Worm (Caenorhabditis elegans) whole organism, L3 larva: ENCODE measurements around the gene unc-86.

Experiments used
- R02D3.7 ChIP-seq: fragments of 150-350 bp; optimal IDR thresholded peaks from 2 replicates; lab custom pipeline; 2014; ENCODE audit warnings: missing biosample characterization, missing genetic modification characterization
- ZK546.5 ChIP-seq: sonication (generic microtip); optimal IDR thresholded peaks from 2 replicates; lab custom pipeline; 2017; ENCODE audit warnings: missing biosample characterization, missing genetic modification characterization
- aly-2 ChIP-seq: fragments of 150-350 bp; optimal IDR thresholded peaks from 2 replicates; lab custom pipeline; 2014; ENCODE audit warnings: missing biosample characterization, missing genetic modification characterization
- ama-1 ChIP-seq: fragments of 150-350 bp; optimal IDR thresholded peaks from 2 replicates; lab custom pipeline; 2018
- ceh-82 ChIP-seq: fragments of 150-350 bp; optimal IDR thresholded peaks from 2 replicates; lab custom pipeline; 2014; ENCODE audit warnings: missing biosample characterization, missing genetic modification characterization
- ceh-9 ChIP-seq: sonication (generic microtip); optimal IDR thresholded peaks from 2 replicates; lab custom pipeline; 2018; ENCODE audit warnings: missing biosample characterization, missing genetic modification characterization
- daf-12 ChIP-seq: fragments of 150-350 bp; optimal IDR thresholded peaks from 2 replicates; lab custom pipeline; 2014; ENCODE audit warnings: missing biosample characterization, missing genetic modification reagents, missing genetic modification characterization
- egl-27 ChIP-seq: sonication (generic microtip); optimal IDR thresholded peaks from 4 replicates; lab custom pipeline; 2017; ENCODE audit warnings: missing biosample characterization, missing genetic modification reagents, missing genetic modification characterization
- egl-5 ChIP-seq: fragments of 150-350 bp; optimal IDR thresholded peaks from 2 replicates; lab custom pipeline; 2017; ENCODE audit warnings: missing biosample characterization, missing genetic modification reagents, missing genetic modification characterization, inconsistent platforms
- elt-1 ChIP-seq: fragments of 150-350 bp; optimal IDR thresholded peaks from 2 replicates; lab custom pipeline; 2014; ENCODE audit warnings: missing biosample characterization, missing genetic modification characterization
- elt-3 ChIP-seq, 3 experiments: fragments of 150-350 bp in 1 of 3; sonication (generic microtip) in 2 of 3; optimal IDR thresholded peaks; 2 replicates in 2 of 3; 4 replicates in 1 of 3; lab custom pipeline; 2014 to 2017; ENCODE audit warnings: missing biosample characterization in 3 of 3, missing genetic modification characterization in 3 of 3
- eor-1 ChIP-seq, 2 experiments: fragments of 150-350 bp; optimal IDR thresholded peaks; 2 replicates each; lab custom pipeline; 2014 to 2018; ENCODE audit warnings: missing biosample characterization in 2 of 2, missing genetic modification characterization in 2 of 2
- fkh-2 ChIP-seq: fragments of 150-350 bp; optimal IDR thresholded peaks from 2 replicates; lab custom pipeline; 2014; ENCODE audit warnings: missing biosample characterization, missing genetic modification reagents, missing genetic modification characterization
- hmg-11 ChIP-seq: sonication (generic microtip); optimal IDR thresholded peaks from 2 replicates; lab custom pipeline; 2016; ENCODE audit warnings: missing genetic modification characterization, missing compliant biosample characterization
- jun-1 ChIP-seq: fragments of 150-350 bp; optimal IDR thresholded peaks from 2 replicates; lab custom pipeline; 2014; ENCODE audit warnings: missing biosample characterization, missing genetic modification reagents, missing genetic modification characterization
- lin-15B ChIP-seq: fragments of 150-350 bp; optimal IDR thresholded peaks from 2 replicates; lab custom pipeline; 2014; ENCODE audit warnings: missing biosample characterization, missing genetic modification characterization
- lin-39 ChIP-seq: fragments of 150-350 bp; optimal IDR thresholded peaks from 2 replicates; lab custom pipeline; 2018; ENCODE audit warnings: missing biosample characterization, missing genetic modification reagents, missing genetic modification characterization
- lsy-12 ChIP-seq: sonication (generic microtip); optimal IDR thresholded peaks from 2 replicates; lab custom pipeline; 2016; ENCODE audit warnings: mild to moderate bottlenecking, missing genetic modification characterization, missing compliant biosample characterization
- mdl-1 ChIP-seq: fragments of 150-350 bp; optimal IDR thresholded peaks from 2 replicates; lab custom pipeline; 2014; ENCODE audit warnings: missing biosample characterization, missing genetic modification characterization
- nfya-1 ChIP-seq: sonication (generic microtip); optimal IDR thresholded peaks from 2 replicates; lab custom pipeline; 2017; ENCODE audit warnings: missing genetic modification characterization, mild to moderate bottlenecking, missing compliant biosample characterization, antibody characterized with exemption, moderate library complexity; ENCODE audit not compliant: insufficient read depth
- nhr-11 ChIP-seq: fragments of 150-350 bp; optimal IDR thresholded peaks from 2 replicates; lab custom pipeline; 2014; ENCODE audit warnings: missing biosample characterization, missing genetic modification characterization
- nhr-12 ChIP-seq: fragments of 150-350 bp; optimal IDR thresholded peaks from 2 replicates; lab custom pipeline; 2014; ENCODE audit warnings: missing biosample characterization, missing genetic modification characterization
- nhr-237 ChIP-seq: fragments of 150-350 bp; optimal IDR thresholded peaks from 2 replicates; lab custom pipeline; 2014; ENCODE audit warnings: missing biosample characterization, missing genetic modification characterization
- nhr-25 ChIP-seq: sonication (generic microtip); optimal IDR thresholded peaks from 2 replicates; lab custom pipeline; 2017; ENCODE audit warnings: missing biosample characterization, missing genetic modification characterization
- nhr-28 ChIP-seq: fragments of 150-350 bp; optimal IDR thresholded peaks from 2 replicates; lab custom pipeline; 2014; ENCODE audit warnings: missing biosample characterization, missing genetic modification characterization
- nhr-43 ChIP-seq: sonication (generic microtip); optimal IDR thresholded peaks from 2 replicates; lab custom pipeline; 2016; ENCODE audit warnings: mild to moderate bottlenecking, missing genetic modification characterization, missing compliant biosample characterization; ENCODE audit not compliant: poor library complexity, severe bottlenecking
- nhr-76 ChIP-seq: fragments of 150-350 bp; sonication (generic microtip); optimal IDR thresholded peaks from 5 replicates; lab custom pipeline; 2014; ENCODE audit warnings: missing biosample characterization, missing genetic modification characterization
- pha-4 ChIP-seq: fragments of 150-350 bp; optimal IDR thresholded peaks from 2 replicates; lab custom pipeline; 2014; ENCODE audit warnings: missing biosample characterization, missing genetic modification reagents, missing genetic modification characterization
- sea-2 ChIP-seq: fragments of 150-350 bp; sonication (generic microtip); optimal IDR thresholded peaks from 4 replicates; lab custom pipeline; 2014; ENCODE audit warnings: missing biosample characterization, missing genetic modification reagents, missing genetic modification characterization
- skn-1 ChIP-seq: fragments of 150-350 bp; optimal IDR thresholded peaks from 2 replicates; lab custom pipeline; 2014; ENCODE audit warnings: missing biosample characterization, missing genetic modification characterization
- snpc-4 ChIP-seq: fragments of 150-350 bp; optimal IDR thresholded peaks from 2 replicates; lab custom pipeline; 2014; ENCODE audit warnings: missing biosample characterization, missing genetic modification characterization
- unc-62 ChIP-seq: fragments of 150-350 bp; sonication (generic microtip); optimal IDR thresholded peaks from 4 replicates; lab custom pipeline; 2014; ENCODE audit warnings: missing biosample characterization, missing genetic modification reagents, missing genetic modification characterization
- zag-1 ChIP-seq: fragments of 150-350 bp; optimal IDR thresholded peaks from 2 replicates; lab custom pipeline; 2014; ENCODE audit warnings: missing biosample characterization, missing genetic modification characterization
- ztf-11 ChIP-seq: fragments of 150-350 bp; optimal IDR thresholded peaks from 2 replicates; lab custom pipeline; 2014; ENCODE audit warnings: missing biosample characterization, missing genetic modification characterization
- ztf-4 ChIP-seq: fragments of 150-350 bp; optimal IDR thresholded peaks from 2 replicates; lab custom pipeline; 2014; ENCODE audit warnings: missing biosample characterization, missing genetic modification characterization

unc-86 gene

ce11 chrIII:8250007-8250683, 34.0 kb upstream of the unc-86 start, which contains the start of gene knl-1 (continued):
- TF ChIP-seq eor-1 (tag; optimal IDR thresholded peaks at IDR 0.05; lab: Kevin White, UChicago) (no peak), elt-1 (tag; lab: Kevin White, UChicago) (no peak), nhr-28 (tag; lab: Kevin White, UChicago) (no peak), egl-27 (tag; lab: Kevin White, UChicago) (no peak), ama-1 (lab: Kevin White, UChicago) (no peak), zag-1 (tag; lab: Kevin White, UChicago) (no peak), skn-1 (tag; lab: Kevin White, UChicago) (no peak), nhr-76 (tag; lab: Kevin White, UChicago) (no peak), ceh-82 (no peak), ztf-4 (tag; lab: Kevin White, UChicago) (no peak), mdl-1 (tag; lab: Kevin White, UChicago) (no peak), jun-1 (peak; percentile 6), snpc-4 (no peak), nhr-237 (tag; lab: Kevin White, UChicago) (no peak), egl-5 (tag; lab: Kevin White, UChicago) (no peak)

- TF ChIP-seq sea-2 (GFP tag; lab: Kevin White, UChicago), result no peak
- TF ChIP-seq ztf-11, result no peak
- no peak for TF ChIP-seq hmg-11
- no peak for TF ChIP-seq R02D3.7 (tag; lab: Kevin White, UChicago)
- no peak for TF ChIP-seq ama-1 (lab: Kevin White, UChicago)
- no peak for TF ChIP-seq snpc-4
- TF ChIP-seq fkh-2 (tag; lab: Kevin White, UChicago), result no peak
- TF ChIP-seq ZK546.5, result no peak
- TF ChIP-seq elt-3 (tag; optimal IDR thresholded peaks at IDR 0.05; lab: Kevin White, UChicago), result no peak
- TF ChIP-seq lsy-12 (tag; lab: Kevin White, UChicago), result no peak
- TF ChIP-seq aly-2, result no peak
- no peak for TF ChIP-seq unc-62
- TF ChIP-seq ceh-9, result no peak
- no peak for TF ChIP-seq zag-1 (tag; lab: Kevin White, UChicago)
- TF ChIP-seq, all 47 proteins: peak for 0
Observed at ce11 chrIII:8249381-8249780, 33.2 kb upstream of the unc-86 start, which contains the start of the genes C02F5.10 and C02F5.2. TSS of gene C02F5.10 (minus strand) at chrIII:8249481. TSS of gene C02F5.2 (plus strand) at chrIII:8249619.

- TF ChIP-seq nhr-12, result no peak
- no peak for TF ChIP-seq nhr-11
- TF ChIP-seq jun-1, result no peak
- TF ChIP-seq ceh-9, result no peak
- TF ChIP-seq nhr-25 (tag; lab: Kevin White, UChicago), result no peak
- no peak for TF ChIP-seq unc-62
- TF ChIP-seq R02D3.7 (tag; lab: Kevin White, UChicago), result no peak
- no peak for TF ChIP-seq pha-4 (tag; lab: Kevin White, UChicago)
- TF ChIP-seq nhr-28 (tag; lab: Kevin White, UChicago), result no peak
- no peak for TF ChIP-seq nfya-1
- no peak for TF ChIP-seq aly-2
- TF ChIP-seq nhr-43 (tag; lab: Kevin White, UChicago), result no peak
- TF ChIP-seq daf-12, result no peak
- TF ChIP-seq snpc-4, result no peak
- no peak for TF ChIP-seq hmg-11
Observed at ce11 chrIII:8247051-8247450, 30.9 kb upstream of the unc-86 start, which contains the start of gene C02F5.13. TSS of gene C02F5.13 (plus strand) at chrIII:8247351.

ce11 chrIII:8245591-8245990, 29.5 kb upstream of the unc-86 start, which contains the start of gene C02F5.3:
TSS of gene C02F5.3 (plus strand) at chrIII:8245891.
- TF ChIP-seq ceh-82 (no peak), ZK546.5 (no peak), nhr-28 (tag; lab: Kevin White, UChicago) (no peak), nhr-11 (no peak), eor-1 (tag; optimal IDR thresholded peaks at IDR 0.05; lab: Kevin White, UChicago) (no peak), fkh-2 (tag; lab: Kevin White, UChicago) (no peak), daf-12 (no peak)

ce11 chrIII:8244052-8244451, 27.9 kb upstream of the unc-86 start, which contains the start of the genes pbs-6 and cids-1:
TSS of gene pbs-6 (minus strand) at chrIII:8244092.
TSS of gene cids-1 (plus strand) at chrIII:8244445.
- peak; percentile 5 for TF ChIP-seq pha-4 (tag; lab: Kevin White, UChicago)
- TF ChIP-seq lin-15B (tag; lab: Kevin White, UChicago), result peak; percentile 27
- TF ChIP-seq nfya-1, result peak; percentile 36
- TF ChIP-seq skn-1 (tag; lab: Kevin White, UChicago), result peak; percentile 44
- TF ChIP-seq lin-39 (tag; lab: Kevin White, UChicago), result no peak
- TF ChIP-seq, all 47 proteins: peak for 4
